Worm (Caenorhabditis elegans): ENCODE data around the gene F58H1.5.

Gene F58H1.5

ce11 chrV:11979673-11980561 is 21.7 kb downstream of the F58H1.5 start, which contains the start of gene snr-4 (continued):
- TF ChIP-seq lsy-27 (tag; optimal IDR thresholded peaks at IDR 0.05; ENCODE audit: borderline replicate concordance, insufficient read depth): peak; percentile 74
- TF ChIP-seq lin-54 (GFP tag; optimal IDR thresholded peaks at IDR 0.05): peak; percentile 90
- TF ChIP-seq ceh-79 (tag; optimal IDR thresholded peaks at IDR 0.05): no peak
- TF ChIP-seq ztf-22 (GFP tag; optimal IDR thresholded peaks at IDR 0.05): no peak
- no peak for TF ChIP-seq cebp-1 (GFP tag; IDR thresholded peaks at IDR 0.05)
- TF ChIP-seq cebp-1 (tag; optimal IDR thresholded peaks at IDR 0.05): peak; percentile 86
- peak; percentile 76 for TF ChIP-seq ceh-27 (GFP tag; optimal IDR thresholded peaks at IDR 0.05)
- no peak for TF ChIP-seq akir-1 (GFP tag; optimal IDR thresholded peaks at IDR 0.05)
- TF ChIP-seq F57C9.4 (tag; optimal IDR thresholded peaks at IDR 0.05): peak; percentile 49
- peak; percentile 79 for TF ChIP-seq Y79H2A.3 (GFP tag; conservative IDR thresholded peaks at IDR 0.05)
- TF ChIP-seq ztf-28 (GFP tag; IDR thresholded peaks at IDR 0.05): peak; percentile 95
- TF ChIP-seq nhr-179 (tag; optimal IDR thresholded peaks at IDR 0.05): no peak
- TF ChIP-seq rpc-1 (optimal IDR thresholded peaks at IDR 0.05): no peak
- peak; percentile 11 for TF ChIP-seq rpc-1 (tag; optimal IDR thresholded peaks at IDR 0.05)
- no peak for TF ChIP-seq zim-3 (tag; optimal IDR thresholded peaks at IDR 0.05)
- peak; percentile 79 for TF ChIP-seq ztf-18 (tag; optimal IDR thresholded peaks at IDR 0.05)
- peak; percentile 95 for TF ChIP-seq rcor-1 (GFP tag; IDR thresholded peaks at IDR 0.05)
- peak; percentile 49 for TF ChIP-seq F22D6.2 (tag; optimal IDR thresholded peaks at IDR 0.05)
- TF ChIP-seq K11D2.4 (GFP tag; IDR thresholded peaks at IDR 0.05): peak; percentile 88
- TF ChIP-seq hmg-20 (GFP tag; IDR thresholded peaks at IDR 0.05): peak; percentile 84
- TF ChIP-seq egl-18 (GFP tag; IDR thresholded peaks at IDR 0.05): peak; percentile 76; the same call in 1 of the 2 replicates
- TF ChIP-seq F55B11.4 (tag; optimal IDR thresholded peaks at IDR 0.05; ENCODE audit: borderline replicate concordance, insufficient read depth): no peak
- TF ChIP-seq pbrm-1 (GFP tag; IDR thresholded peaks at IDR 0.05): peak; percentile 99
- TF ChIP-seq mxl-1 (tag; optimal IDR thresholded peaks at IDR 0.05): no peak
- TF ChIP-seq sdz-38 (tag; optimal IDR thresholded peaks at IDR 0.05): no peak
- peak; percentile 87 for TF ChIP-seq tlf-1 (GFP tag; optimal IDR thresholded peaks at IDR 0.05)
- TF ChIP-seq efl-1 (GFP tag; optimal IDR thresholded peaks at IDR 0.05): peak; percentile 55
- peak; percentile 48 for TF ChIP-seq T07F8.4 (tag; optimal IDR thresholded peaks at IDR 0.05)
- TF ChIP-seq mes-4 (tag; optimal IDR thresholded peaks at IDR 0.05): peak; percentile 88
- peak; percentile 97 for TF ChIP-seq B0336.3 (GFP tag; IDR thresholded peaks at IDR 0.05)
- peak; percentile 88 for TF ChIP-seq Y56A3A.18 (GFP tag; IDR thresholded peaks at IDR 0.05)
- peak; percentile 44 for TF ChIP-seq dpl-1 (GFP tag; optimal IDR thresholded peaks at IDR 0.05)
- peak; percentile 76 for TF ChIP-seq ztf-26 (tag; optimal IDR thresholded peaks at IDR 0.05)
- peak; percentile 88 for TF ChIP-seq attf-5 (GFP tag; optimal IDR thresholded peaks at IDR 0.05)
- TF ChIP-seq let-526 (GFP tag; IDR thresholded peaks at IDR 0.05): 0 out of 2 replicates have a peak, but pooled peaks have one; percentile 39
- peak; percentile 93 for TF ChIP-seq lin-40 (tag; optimal IDR thresholded peaks at IDR 0.05)
- TF ChIP-seq attf-6 (GFP tag; IDR thresholded peaks at IDR 0.05): peak; percentile 93
- peak; percentile 60 for TF ChIP-seq Y67H2A.10 (GFP tag; conservative IDR thresholded peaks at IDR 0.05)
- peak; percentile 91 for TF ChIP-seq zfh-2 (GFP tag; conservative IDR thresholded peaks at IDR 0.05)
- TF ChIP-seq F37B4.10 (GFP tag; IDR thresholded peaks at IDR 0.05): 0 out of 2 replicates have a peak, but pooled peaks have one; percentile 58
- no peak for TF ChIP-seq Y95B8A.8 (GFP tag; IDR thresholded peaks at IDR 0.05)
- TF ChIP-seq pha-4 (tag; optimal IDR thresholded peaks at IDR 0.05): peak; percentile 49
- TF ChIP-seq lir-1 (GFP tag; conservative IDR thresholded peaks at IDR 0.05): peak; percentile 79
- peak; percentile 80 for TF ChIP-seq ama-1 (optimal IDR thresholded peaks at IDR 0.05)
- TF ChIP-seq ama-1 (GFP tag; optimal IDR thresholded peaks at IDR 0.05): no peak
- 0 out of 2 replicates have a peak, but pooled peaks have one; percentile 6 for TF ChIP-seq aptf-3 (GFP tag; IDR thresholded peaks at IDR 0.05)
- TF ChIP-seq nfya-1 (tag; optimal IDR thresholded peaks at IDR 0.05; ENCODE audit: borderline replicate concordance, insufficient read depth): no peak
- TF ChIP-seq sptf-2 (GFP tag; optimal IDR thresholded peaks at IDR 0.05): no peak
